Worm (Caenorhabditis elegans) whole organism, late embryonic: Measurements from ENCODE around the gene miro-1.
"Not testable (repeated sequence)": the region's sequence is repeated elsewhere in the genome, so short reads cannot be mapped to it uniquely, and the experiment has no call there.

Experiments
- F13H6.1 ChIP-seq: sonication (generic microtip); optimal IDR thresholded peaks from 2 replicates; lab custom pipeline; 2016; ENCODE audit warnings: missing genetic modification characterization, missing compliant biosample characterization
- K02D7.2 ChIP-seq: sonication (generic microtip); optimal IDR thresholded peaks from 2 replicates; lab custom pipeline; 2017; ENCODE audit warnings: mild to moderate bottlenecking, missing genetic modification characterization, missing compliant biosample characterization
- ahr-1 ChIP-seq: sonication (generic microtip); optimal IDR thresholded peaks from 2 replicates; lab custom pipeline; 2016; ENCODE audit warnings: missing genetic modification characterization, missing compliant biosample characterization
- ama-1 ChIP-seq: fragments of 150-350 bp; optimal IDR thresholded peaks from 2 replicates; lab custom pipeline; 2014
- ceh-14 ChIP-seq: sonication (generic microtip); optimal IDR thresholded peaks from 2 replicates; lab custom pipeline; 2016; ENCODE audit warnings: missing genotype, missing genetic modification characterization, missing compliant biosample characterization
- ceh-18 ChIP-seq: sonication (generic microtip); optimal IDR thresholded peaks from 2 replicates; lab custom pipeline; 2016; ENCODE audit warnings: missing genetic modification characterization, missing compliant biosample characterization
- ceh-2 ChIP-seq: sonication (generic microtip); optimal IDR thresholded peaks from 2 replicates; lab custom pipeline; 2016; ENCODE audit warnings: missing genotype, missing genetic modification characterization, missing compliant biosample characterization
- ceh-22 ChIP-seq: sonication (generic microtip); optimal IDR thresholded peaks from 2 replicates; lab custom pipeline; 2017; ENCODE audit warnings: missing biosample characterization, missing genetic modification characterization
- ceh-30 ChIP-seq: fragments of 150-350 bp; optimal IDR thresholded peaks from 2 replicates; lab custom pipeline; 2014; ENCODE audit warnings: missing biosample characterization, missing genetic modification characterization
- ceh-34 ChIP-seq: sonication (generic microtip); optimal IDR thresholded peaks from 2 replicates; lab custom pipeline; 2016; ENCODE audit warnings: mild to moderate bottlenecking, missing genetic modification characterization, missing compliant biosample characterization
- ceh-48 ChIP-seq: sonication (generic microtip); optimal IDR thresholded peaks from 2 replicates; lab custom pipeline; 2016; ENCODE audit warnings: missing genetic modification characterization, inconsistent platforms, missing compliant biosample characterization
- dve-1 ChIP-seq: sonication (generic microtip); optimal IDR thresholded peaks from 2 replicates; lab custom pipeline; 2017; ENCODE audit warnings: antibody characterized with exemption, mild to moderate bottlenecking, missing genetic modification characterization, missing compliant biosample characterization
- elt-2 ChIP-seq: sonication (generic microtip); optimal IDR thresholded peaks from 2 replicates; lab custom pipeline; 2016; ENCODE audit warnings: missing genetic modification reagents, missing genetic modification characterization, missing compliant biosample characterization
- elt-4 ChIP-seq: sonication (generic microtip); optimal IDR thresholded peaks from 2 replicates; lab custom pipeline; 2016; ENCODE audit warnings: missing genetic modification characterization, missing compliant biosample characterization
- gmeb-2 ChIP-seq: sonication (generic microtip); optimal IDR thresholded peaks from 2 replicates; lab custom pipeline; 2016; ENCODE audit warnings: missing genetic modification characterization, inconsistent platforms, missing compliant biosample characterization
- lim-6 ChIP-seq: sonication (generic microtip); optimal IDR thresholded peaks from 2 replicates; lab custom pipeline; 2016; ENCODE audit warnings: missing genetic modification characterization, missing compliant biosample characterization
- mec-3 ChIP-seq: sonication (generic microtip); optimal IDR thresholded peaks from 2 replicates; lab custom pipeline; 2016; ENCODE audit warnings: borderline replicate concordance, missing genetic modification characterization, missing compliant biosample characterization
- nfya-1 ChIP-seq: sonication (generic microtip); optimal IDR thresholded peaks from 2 replicates; lab custom pipeline; 2017; ENCODE audit warnings: missing genetic modification characterization, mild to moderate bottlenecking, missing compliant biosample characterization, antibody characterized with exemption, moderate library complexity
- nhr-11 ChIP-seq: fragments of 150-350 bp; optimal IDR thresholded peaks from 2 replicates; lab custom pipeline; 2014; ENCODE audit warnings: missing biosample characterization, missing genetic modification characterization
- npax-4 ChIP-seq: sonication (generic microtip); optimal IDR thresholded peaks from 2 replicates; lab custom pipeline; 2016; ENCODE audit warnings: missing genetic modification characterization, missing compliant biosample characterization
- odd-2 ChIP-seq: sonication (generic microtip); optimal IDR thresholded peaks from 2 replicates; lab custom pipeline; 2017; ENCODE audit warnings: antibody characterized with exemption, mild to moderate bottlenecking, missing genetic modification characterization, missing compliant biosample characterization
- pha-2 ChIP-seq: sonication (generic microtip); optimal IDR thresholded peaks from 2 replicates; lab custom pipeline; 2017; ENCODE audit warnings: mild to moderate bottlenecking, missing genetic modification characterization, missing compliant biosample characterization
- pha-4 ChIP-seq: fragments of 150-350 bp; optimal IDR thresholded peaks from 2 replicates; lab custom pipeline; 2018; ENCODE audit warnings: missing biosample characterization, missing genetic modification reagents, missing genetic modification characterization
- pqm-1 ChIP-seq: sonication (generic microtip); optimal IDR thresholded peaks from 2 replicates; lab custom pipeline; 2016; ENCODE audit warnings: missing genetic modification characterization, missing compliant biosample characterization
- pros-1 ChIP-seq: fragments of 150-350 bp; optimal IDR thresholded peaks from 2 replicates; lab custom pipeline; 2014; ENCODE audit warnings: missing biosample characterization, missing genetic modification reagents, missing genetic modification characterization
- ref-2 ChIP-seq: sonication (generic microtip); optimal IDR thresholded peaks from 2 replicates; lab custom pipeline; 2016; ENCODE audit warnings: missing genetic modification characterization, missing compliant biosample characterization
- rnt-1 ChIP-seq: sonication (generic microtip); optimal IDR thresholded peaks from 2 replicates; lab custom pipeline; 2016; ENCODE audit warnings: missing genetic modification characterization, missing compliant biosample characterization
- sox-4 ChIP-seq: sonication (generic microtip); optimal IDR thresholded peaks from 2 replicates; lab custom pipeline; 2017; ENCODE audit warnings: mild to moderate bottlenecking, missing genetic modification characterization, inconsistent platforms, missing compliant biosample characterization
- tbx-7 ChIP-seq: sonication (generic microtip); optimal IDR thresholded peaks from 2 replicates; lab custom pipeline; 2016; ENCODE audit warnings: missing genotype, missing genetic modification characterization, missing compliant biosample characterization
- unc-3 ChIP-seq, 2 experiments: fragments of 200-800 bp in 1 of 2; sonication (Bioruptor generic) in 1 of 2; sonication (generic microtip) in 1 of 2; conservative IDR thresholded peaks in 1 of 2; optimal IDR thresholded peaks in 1 of 2; 2 replicates each; pipeline versions ENCODE4 v1.3.6 to Lab custom; 2016 to 2022; ENCODE audit warnings: missing compliant biosample characterization in 2 of 2, missing genetic modification characterization in 2 of 2, missing genetic modification reagents in 1 of 2
- unc-55 ChIP-seq: sonication (generic microtip); optimal IDR thresholded peaks from 2 replicates; lab custom pipeline; 2017; ENCODE audit warnings: missing biosample characterization, missing genetic modification reagents, missing genetic modification characterization

miro-1 gene

DNA sequence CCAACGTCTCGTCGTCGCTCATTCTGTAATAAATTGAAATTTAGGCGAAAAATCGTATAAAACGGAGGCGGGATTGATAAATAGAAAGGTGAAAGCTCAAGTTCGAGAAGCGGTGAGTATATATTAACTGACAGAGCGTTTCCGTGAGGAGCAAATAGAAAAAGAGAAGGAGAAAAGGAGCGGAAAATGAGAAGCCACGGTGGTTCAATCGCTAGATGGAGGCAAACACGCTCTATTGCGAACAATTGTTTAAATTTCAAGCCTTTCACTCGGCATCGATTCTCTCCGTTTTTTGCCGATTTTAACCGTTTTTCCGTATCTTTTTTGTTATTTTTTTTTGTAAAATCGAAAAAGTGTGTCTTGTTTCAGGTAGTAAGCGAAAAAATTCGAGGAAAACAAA lies at the start of gene miro-1:
Gene miro-1 (minus strand): TSS at position 23 of the 400 bp plus-strand sequence.
- not testable (repeated sequence) for TF ChIP-seq tbx-7; unc-3 (GFP tag; conservative IDR thresholded peaks at IDR 0.05; lab: Robert Waterston, UW); unc-3 (tag; optimal IDR thresholded peaks at IDR 0.05; lab: Kevin White, UChicago); ceh-34 (tag; lab: Kevin White, UChicago)

- no peak for TF ChIP-seq ref-2 (tag; lab: Kevin White, UChicago)
- TF ChIP-seq pha-4 (tag; lab: Kevin White, UChicago), result no peak
- no peak for TF ChIP-seq ahr-1 (tag; lab: Kevin White, UChicago)
- TF ChIP-seq ceh-22 (tag; lab: Kevin White, UChicago), result no peak
- no peak for TF ChIP-seq npax-4 (tag; lab: Kevin White, UChicago)
- no peak for TF ChIP-seq nfya-1 (tag; lab: Kevin White, UChicago)
- no peak for TF ChIP-seq ceh-14
- no peak for TF ChIP-seq nhr-11
- no peak for TF ChIP-seq ceh-18
- no peak for TF ChIP-seq ceh-2 (tag; lab: Kevin White, UChicago)
- TF ChIP-seq ceh-48 (tag; lab: Kevin White, UChicago), result no peak
- no peak for TF ChIP-seq ceh-30 (tag; lab: Kevin White, UChicago)
- TF ChIP-seq, all 69 proteins: peak for 0
These were observed 48.8 kb upstream of the miro-1 start, which contains the start of gene npp-26 for ce11 chrIV:4764422-4764821. Gene npp-26 (plus strand): TSS chrIV:4764722.

ce11 chrIV:4763844-4764243 lies 48.2 kb upstream of the miro-1 start, which contains the start of gene Y17G9B.2:
Gene Y17G9B.2 (plus strand): TSS chrIV:4764144.
- TF ChIP-seq pqm-1 (tag; lab: Kevin White, UChicago) (no peak), sox-4 (tag; lab: Kevin White, UChicago) (no peak), tbx-7 (no peak), unc-55 (no peak), F13H6.1 (no peak), dve-1 (tag; lab: Kevin White, UChicago) (no peak), ceh-2 (tag; lab: Kevin White, UChicago) (no peak), nfya-1 (tag; lab: Kevin White, UChicago) (no peak), pros-1 (no peak), pha-4 (tag; lab: Kevin White, UChicago) (no peak), elt-4 (no peak)

ce11 chrIV:4760378-4761084 lies 44.9 kb upstream of the miro-1 start, which contains the start of the genes memi-1 and cyp-31A3:
Gene memi-1 (minus strand): TSS chrIV:4760428.
Gene cyp-31A3 (plus strand): TSS chrIV:4761049.
- TF ChIP-seq ceh-18 (no peak), gmeb-2 (tag; lab: Kevin White, UChicago) (no peak), K02D7.2 (tag; lab: Kevin White, UChicago) (no peak), dve-1 (tag; lab: Kevin White, UChicago) (no peak), elt-2 (no peak), unc-3 (GFP tag; conservative IDR thresholded peaks at IDR 0.05; lab: Robert Waterston, UW) (no peak), unc-3 (tag; optimal IDR thresholded peaks at IDR 0.05; lab: Kevin White, UChicago) (no peak), sox-4 (tag; lab: Kevin White, UChicago) (no peak), pha-2 (tag; lab: Kevin White, UChicago) (no peak), odd-2 (no peak), rnt-1 (tag; lab: Kevin White, UChicago) (no peak)
- TF ChIP-seq, all 69 proteins: peak for 0

DNA sequence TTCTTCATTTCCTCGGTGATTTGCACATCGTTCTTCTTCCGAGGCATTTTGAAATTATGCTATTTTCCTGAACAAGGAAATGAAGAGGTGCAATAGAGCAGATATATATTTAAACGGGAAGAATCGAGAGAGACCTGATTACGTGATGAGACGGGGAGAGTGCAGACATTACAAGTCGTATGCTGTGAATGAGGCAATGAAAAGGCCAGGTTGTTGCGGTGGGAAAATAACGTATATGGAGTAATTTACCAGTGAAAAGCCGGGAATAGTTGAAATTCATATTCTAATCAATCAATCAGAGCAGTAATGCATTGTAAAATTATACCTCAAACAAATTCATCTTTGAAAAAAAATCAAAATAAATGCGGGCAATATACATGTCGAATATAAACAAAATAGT lies 43.1 kb upstream of the miro-1 start, which contains the start of gene Y17G9B.8:
Gene Y17G9B.8 (minus strand): TSS at position 182 of the 400 bp plus-strand sequence.
- no peak for TF ChIP-seq ama-1 (lab: Kevin White, UChicago)
- TF ChIP-seq ceh-14, result no peak
- TF ChIP-seq mec-3 (tag; lab: Kevin White, UChicago), result no peak
- no peak for TF ChIP-seq lim-6 (tag; lab: Kevin White, UChicago)
- TF ChIP-seq, all 69 proteins: peak for 0
